Worm (Caenorhabditis elegans) whole organism, L4 larva: ENCODE results near the gene R07B7.10.

Experiments
- T26A8.4 ChIP-seq: fragments of 200-800 bp; sonication (Bioruptor generic); IDR thresholded peaks from 2 replicates; pipeline ENCODE4 v1.3.6; 2022; ENCODE audit warnings: missing genetic modification characterization, missing compliant biosample characterization
- arid-1 ChIP-seq: fragments of 200-800 bp; sonication (Bioruptor generic); conservative IDR thresholded peaks from 2 replicates; pipeline ENCODE4 v1.3.6; 2022; ENCODE audit warnings: missing genetic modification reagents, missing genetic modification characterization, missing compliant biosample characterization
- egl-27 ChIP-seq: sonication (generic microtip); optimal IDR thresholded peaks from 3 replicates; lab custom pipeline; 2017; ENCODE audit warnings: missing biosample characterization, missing genetic modification reagents, missing genetic modification characterization
- lin-13 ChIP-seq: fragments of 150-350 bp; optimal IDR thresholded peaks from 2 replicates; lab custom pipeline; 2014; ENCODE audit warnings: missing biosample characterization, missing genetic modification reagents, missing genetic modification characterization
- mep-1 ChIP-seq: fragments of 150-350 bp; sonication (generic microtip); optimal IDR thresholded peaks from 3 replicates; lab custom pipeline; 2014; ENCODE audit warnings: missing biosample characterization, missing genetic modification characterization
- nhr-102 ChIP-seq: sonication (generic microtip); optimal IDR thresholded peaks from 2 replicates; lab custom pipeline; 2016; ENCODE audit warnings: mild to moderate bottlenecking, missing genetic modification characterization, moderate library complexity, missing compliant biosample characterization
- nhr-28 ChIP-seq: fragments of 150-350 bp; optimal IDR thresholded peaks from 2 replicates; lab custom pipeline; 2014; ENCODE audit warnings: missing biosample characterization, missing genetic modification characterization
- saeg-2 ChIP-seq: fragments of 200-800 bp; sonication (Bioruptor generic); IDR thresholded peaks from 2 replicates; pipeline ENCODE4 v1.3.6; 2022; ENCODE audit warnings: missing genetic modification reagents, missing genetic modification characterization, missing compliant biosample characterization
- snpc-4 ChIP-seq: fragments of 150-350 bp; optimal IDR thresholded peaks from 2 replicates; lab custom pipeline; 2014; ENCODE audit warnings: missing biosample characterization, missing genetic modification characterization
- vab-7 ChIP-seq: fragments of 200-800 bp; sonication (Bioruptor generic); IDR thresholded peaks from 2 replicates; pipeline ENCODE4 v1.3.6; 2022; ENCODE audit warnings: missing genetic modification reagents, missing genetic modification characterization, missing compliant biosample characterization

DNA sequence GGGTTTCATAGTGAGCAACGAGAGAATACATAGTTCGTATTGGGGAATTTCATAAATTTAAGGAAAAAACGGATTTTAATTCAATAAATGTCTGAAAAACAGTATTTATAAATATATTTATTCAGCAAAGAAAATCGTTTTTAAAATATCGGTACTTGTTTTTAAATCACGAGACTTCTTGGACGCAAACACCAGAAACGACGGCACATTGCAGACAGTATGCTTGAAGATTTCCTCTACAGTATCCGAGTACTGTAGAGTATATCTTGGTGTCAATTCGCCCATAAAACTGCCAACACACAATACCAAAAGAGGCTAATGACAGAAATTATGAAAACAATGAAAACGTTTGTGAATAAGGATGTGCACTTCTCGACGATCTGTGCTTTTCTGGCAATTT is 17.2 kb upstream of the R07B7.10 start:
- TF ChIP-seq mep-1 (no peak), snpc-4 (tag; lab: Kevin White, UChicago) (no peak), saeg-2 (GFP tag; lab: Robert Waterston, UW) (no peak), lin-13 (GFP tag; lab: Kevin White, UChicago) (no peak), vab-7 (GFP tag; lab: Robert Waterston, UW) (no peak), nhr-28 (no peak), nhr-102 (tag; lab: Kevin White, UChicago) (no peak), arid-1 (GFP tag; lab: Robert Waterston, UW) (no peak), T26A8.4 (GFP tag; lab: Robert Waterston, UW) (no peak), egl-27 (tag; lab: Kevin White, UChicago) (no peak)
